Worm (Caenorhabditis elegans): ENCODE data around the gene Y69A2AR.51.

ce11 chrIV:2603556-2604021 is 31.4 kb downstream of the Y69A2AR.51 start:
- no peak for TF ChIP-seq flt-1 (GFP tag; IDR thresholded peaks at IDR 0.05)
- TF ChIP-seq cog-1 (tag; optimal IDR thresholded peaks at IDR 0.05), result no peak
- TF ChIP-seq ref-1 (GFP tag; conservative IDR thresholded peaks at IDR 0.05), result no peak
- no peak for TF ChIP-seq med-1 (GFP tag; optimal IDR thresholded peaks at IDR 0.05; ENCODE audit: insufficient read depth)
- no peak for TF ChIP-seq ztf-23 (GFP tag; IDR thresholded peaks at IDR 0.05)
- TF ChIP-seq ztf-29 (GFP tag; IDR thresholded peaks at IDR 0.05), result no peak
- no peak for TF ChIP-seq klf-2 (GFP tag; conservative IDR thresholded peaks at IDR 0.05)
- TF ChIP-seq T22C8.4 (GFP tag; IDR thresholded peaks at IDR 0.05), result no peak
- no peak for TF ChIP-seq tab-1 (GFP tag; IDR thresholded peaks at IDR 0.05)
